Worm (Caenorhabditis elegans): ENCODE data around the gene D1054.18.
A peak's percentile ranks its signal among the peaks of the same experiment; 100 is the strongest.

D1054.18 gene

ce11 chrV:10807862-10808327, 6.9 kb upstream of the D1054.18 start, which contains the start of gene plrg-1 (continued):
- TF ChIP-seq nhr-25 (tag; optimal IDR thresholded peaks at IDR 0.05; ENCODE audit: borderline replicate concordance, insufficient read depth) (peak; percentile 42), zip-2 (tag; optimal IDR thresholded peaks at IDR 0.05) (peak; percentile 12), lim-7 (GFP tag; IDR thresholded peaks at IDR 0.05) (peak; percentile 54; the same call in 1 of the 2 replicates), arid-1 (GFP tag; conservative IDR thresholded peaks at IDR 0.05) (peak; percentile 91), lin-15B (tag; optimal IDR thresholded peaks at IDR 0.05) (peak; percentile 87), T26A8.4 (GFP tag; IDR thresholded peaks at IDR 0.05) (peak; percentile 93), D1046.2 (GFP tag; IDR thresholded peaks at IDR 0.05) (no peak), ceh-62 (tag; optimal IDR thresholded peaks at IDR 0.05) (no peak), spr-1 (tag; optimal IDR thresholded peaks at IDR 0.05) (peak; percentile 84), nhr-48 (tag; optimal IDR thresholded peaks at IDR 0.05) (peak; percentile 78), nhr-102 (tag; optimal IDR thresholded peaks at IDR 0.05) (peak; percentile 85), snpc-4 (tag; optimal IDR thresholded peaks at IDR 0.05) (no peak), F37D6.2 (tag; optimal IDR thresholded peaks at IDR 0.05) (peak; percentile 62), nhr-41 (GFP tag; IDR thresholded peaks at IDR 0.05) (peak; percentile 29; the same call in 1 of the 2 replicates), mep-1 (tag; optimal IDR thresholded peaks at IDR 0.05) (peak; percentile 93), lin-13 (GFP tag; optimal IDR thresholded peaks at IDR 0.05) (peak; percentile 85), pqm-1 (tag; optimal IDR thresholded peaks at IDR 0.05) (peak; percentile 41), madf-5 (GFP tag; IDR thresholded peaks at IDR 0.05) (peak in 1 of 2 experiments; percentile 65; a peak in 1 of 4 replicates), daf-8 (GFP tag; IDR thresholded peaks at IDR 0.05) (no peak), nhr-11 (tag; optimal IDR thresholded peaks at IDR 0.05) (peak; percentile 78), egl-27 (tag; optimal IDR thresholded peaks at IDR 0.05) (no peak), spr-3 (GFP tag; optimal IDR thresholded peaks at IDR 0.05) (no peak), daf-19 (GFP tag; conservative IDR thresholded peaks at IDR 0.05) (peak; percentile 68; the same call in 1 of the 2 replicates), nhr-10 (tag; optimal IDR thresholded peaks at IDR 0.05) (no peak), Y5F2A.4 (GFP tag; optimal IDR thresholded peaks at IDR 0.05) (no peak), tag-97 (GFP tag; IDR thresholded peaks at IDR 0.05) (no peak), lir-3 (tag; optimal IDR thresholded peaks at IDR 0.05) (no peak), fkh-10 (GFP tag; optimal IDR thresholded peaks at IDR 0.05) (peak; percentile 50), ama-1 (optimal IDR thresholded peaks at IDR 0.05) (no peak), rbr-2 (tag; optimal IDR thresholded peaks at IDR 0.05) (peak; percentile 85), nhr-6 (tag; optimal IDR thresholded peaks at IDR 0.05) (peak; percentile 87), hif-1 (tag; optimal IDR thresholded peaks at IDR 0.05) (peak in 1 of 2 experiments; percentile 80), madf-9 (GFP tag; conservative IDR thresholded peaks at IDR 0.05) (peak; percentile 66), ceh-44 (GFP tag; IDR thresholded peaks at IDR 0.05) (peak; percentile 89), mxl-3 (GFP tag; optimal IDR thresholded peaks at IDR 0.05) (peak; percentile 93), nhr-77 (tag; optimal IDR thresholded peaks at IDR 0.05) (peak; percentile 83), unc-39 (tag; optimal IDR thresholded peaks at IDR 0.05) (no peak), nhr-42 (GFP tag; IDR thresholded peaks at IDR 0.05) (peak; percentile 71; the same call in 1 of the 2 replicates), snpc-1.2 (GFP tag; IDR thresholded peaks at IDR 0.05) (peak; percentile 67; the same call in 1 of the 2 replicates), set-16 (GFP tag; IDR thresholded peaks at IDR 0.05) (no peak), lsy-2 (tag; optimal IDR thresholded peaks at IDR 0.05) (peak; percentile 50 to 89), R02D3.7 (tag; optimal IDR thresholded peaks at IDR 0.05) (no peak), dmd-8 (GFP tag; IDR thresholded peaks at IDR 0.05) (peak; percentile 78; the same call in 1 of the 2 replicates), hlh-30 (tag; optimal IDR thresholded peaks at IDR 0.05; ENCODE audit: insufficient read depth) (peak; percentile 75), dmd-6 (GFP tag; IDR thresholded peaks at IDR 0.05) (peak; percentile 82), duxl-1 (tag; optimal IDR thresholded peaks at IDR 0.05; ENCODE audit: poor library complexity) (peak; percentile 90), aha-1 (tag) (peak; percentile 95), saeg-2 (GFP tag; IDR thresholded peaks at IDR 0.05) (peak; percentile 72; the same call in 1 of the 2 replicates), ceh-28 (tag; optimal IDR thresholded peaks at IDR 0.05) (no peak), Y105C5A.15 (GFP tag; IDR thresholded peaks at IDR 0.05) (no peak), ztf-11 (tag; optimal IDR thresholded peaks at IDR 0.05) (no peak), ZK546.5 (tag; optimal IDR thresholded peaks at IDR 0.05) (peak in 1 of 2 experiments; percentile 7)

Data from whole organism, L4 larva.